Worm (Caenorhabditis elegans): ENCODE measurements around the gene lido-18.

ce11 chrIII:7703474-7703873, 41.4 kb downstream of the lido-18 start:
- no peak for TF ChIP-seq ceh-88 (GFP tag; IDR thresholded peaks at IDR 0.05)
- TF ChIP-seq snpc-4 (tag; optimal IDR thresholded peaks at IDR 0.05) = no peak
- no peak for TF ChIP-seq lin-15B (tag; optimal IDR thresholded peaks at IDR 0.05)
- no peak for TF ChIP-seq ceh-82 (tag; optimal IDR thresholded peaks at IDR 0.05)
- no peak for TF ChIP-seq mdl-1 (tag; optimal IDR thresholded peaks at IDR 0.05)
- TF ChIP-seq efl-1 (optimal IDR thresholded peaks at IDR 0.05) = no peak
- peak in 1 of 2 experiments; percentile 61 for TF ChIP-seq efl-1 (GFP tag; optimal IDR thresholded peaks at IDR 0.05 in 1 of 2)
- no peak for TF ChIP-seq lir-3 (tag; optimal IDR thresholded peaks at IDR 0.05; ENCODE audit: poor library complexity)
- no peak for TF ChIP-seq pag-3 (tag; optimal IDR thresholded peaks at IDR 0.05; ENCODE audit: borderline replicate concordance, insufficient read depth)
- no peak for TF ChIP-seq nhr-85 (tag)
- no peak for TF ChIP-seq ceh-90 (tag; optimal IDR thresholded peaks at IDR 0.05)
- TF ChIP-seq unc-86 (tag; optimal IDR thresholded peaks at IDR 0.05) = no peak
